Fruit fly (Drosophila melanogaster) whole organism, embryonic: Measurements from ENCODE around the gene dnc.

Source experiments
- Ada2b ChIP-seq: fragments of 200-800 bp; sonication (Bioruptor generic); IDR thresholded peaks from 2 replicates; pipeline ENCODE4 v1.3.6; 2022; ENCODE audit warnings: missing biosample characterization, missing genetic modification characterization
- CG10654 ChIP-seq: fragments of 200-800 bp; sonication (Bioruptor generic); optimal IDR thresholded peaks from 2 replicates; lab custom pipeline; 2016; ENCODE audit warnings: missing biosample characterization, missing genetic modification characterization
- CG11504 ChIP-seq: fragments of 200-800 bp; sonication (Bioruptor generic); optimal IDR thresholded peaks from 3 replicates; lab custom pipeline; 2019; ENCODE audit warnings: missing biosample characterization, mild to moderate bottlenecking, missing genetic modification characterization, moderate library complexity
- CG11695 ChIP-seq: fragments of 200-800 bp; sonication (Bioruptor generic); IDR thresholded peaks from 3 replicates; pipeline ENCODE4 v1.3.6; 2022; ENCODE audit warnings: missing biosample characterization, missing genetic modification characterization
- CG13424 ChIP-seq: fragments of 200-800 bp; sonication (Bioruptor generic); optimal IDR thresholded peaks from 2 replicates; lab custom pipeline; 2019; ENCODE audit warnings: missing biosample characterization, mild to moderate bottlenecking, missing genetic modification characterization, moderate library complexity
- CG14014 ChIP-seq: fragments of 200-800 bp; sonication (Bioruptor generic); IDR thresholded peaks from 2 replicates; pipeline ENCODE4 v1.3.6; 2022; ENCODE audit warnings: missing biosample characterization, missing genetic modification characterization
- CG17361 ChIP-seq: fragments of 200-800 bp; sonication (Bioruptor generic); IDR thresholded peaks from 3 replicates; pipeline ENCODE4 v1.3.6; 2022; ENCODE audit warnings: missing biosample characterization, missing genetic modification characterization
- CG17385 ChIP-seq: fragments of 200-800 bp; sonication (Bioruptor generic); optimal IDR thresholded peaks from 3 replicates; lab custom pipeline; 2018; ENCODE audit warnings: missing biosample characterization, mild to moderate bottlenecking, missing genetic modification characterization
- CG17829 ChIP-seq: fragments of 200-800 bp; optimal IDR thresholded peaks from 2 replicates; lab custom pipeline; 2019; ENCODE audit warnings: missing biosample characterization, mild to moderate bottlenecking, missing genetic modification characterization, moderate library complexity
- CG2199 ChIP-seq: fragments of 200-800 bp; sonication (Bioruptor generic); IDR thresholded peaks from 3 replicates; pipeline ENCODE4 v1.3.6; 2022; ENCODE audit warnings: missing biosample characterization, missing genetic modification characterization
- CG3065 ChIP-seq: fragments of 200-800 bp; sonication (Bioruptor generic); optimal IDR thresholded peaks from 2 replicates; lab custom pipeline; 2016; ENCODE audit warnings: missing biosample characterization, missing genetic modification characterization
- CG31224 ChIP-seq: fragments of 200-800 bp; sonication (Bioruptor generic); IDR thresholded peaks from 2 replicates; pipeline ENCODE4 v1.3.6; 2022; ENCODE audit warnings: missing biosample characterization, missing genetic modification characterization
- CG31365 ChIP-seq: fragments of 200-800 bp; sonication (Bioruptor generic); optimal IDR thresholded peaks from 2 replicates; lab custom pipeline; 2018; ENCODE audit warnings: missing biosample characterization, mild to moderate bottlenecking, missing genetic modification characterization
- CG34422 ChIP-seq: fragments of 200-800 bp; sonication (Bioruptor generic); IDR thresholded peaks from 3 replicates; pipeline ENCODE4 v1.3.6; 2022; ENCODE audit warnings: missing biosample characterization, missing genetic modification characterization
- CG6689 ChIP-seq: fragments of 200-800 bp; sonication (Bioruptor generic); IDR thresholded peaks from 2 replicates; pipeline ENCODE4 v1.3.6; 2022; ENCODE audit warnings: missing biosample characterization, missing genetic modification characterization
- CG8388 ChIP-seq: fragments of 200-800 bp; sonication (Bioruptor generic); optimal IDR thresholded peaks from 2 replicates; lab custom pipeline; 2019; ENCODE audit warnings: missing biosample characterization, mild to moderate bottlenecking, missing genetic modification characterization, moderate library complexity
- CG9817 ChIP-seq: fragments of 200-800 bp; sonication (Bioruptor generic); optimal IDR thresholded peaks from 2 replicates; lab custom pipeline; 2018; ENCODE audit warnings: missing biosample characterization, mild to moderate bottlenecking, missing genetic modification characterization, moderate library complexity
- D19A ChIP-seq: fragments of 200-800 bp; optimal IDR thresholded peaks from 3 replicates; lab custom pipeline; 2019; ENCODE audit warnings: missing biosample characterization, mild to moderate bottlenecking, missing genetic modification characterization, moderate library complexity
- Dll ChIP-seq: fragments of 200-800 bp; sonication (Bioruptor generic); IDR thresholded peaks from 4 replicates; pipeline ENCODE4 v1.3.6; 2022; ENCODE audit warnings: missing biosample characterization, missing genetic modification characterization; ENCODE audit not compliant: partially characterized antibody
- Dref ChIP-seq: fragments of 200-800 bp; sonication (Bioruptor generic); IDR thresholded peaks from 2 replicates; pipeline ENCODE4 v1.3.6; 2022; ENCODE audit warnings: missing biosample characterization, missing genetic modification characterization
- Fer1 ChIP-seq: fragments of 200-800 bp; sonication (Bioruptor generic); optimal IDR thresholded peaks from 2 replicates; lab custom pipeline; 2017; ENCODE audit warnings: missing biosample characterization, mild to moderate bottlenecking, missing genetic modification characterization
- HHEX ChIP-seq: fragments of 200-800 bp; sonication (Bioruptor generic); optimal IDR thresholded peaks from 3 replicates; lab custom pipeline; 2017; ENCODE audit warnings: missing biosample characterization, mild to moderate bottlenecking, missing genetic modification characterization, missing genetic modification reagents
- HLH54F ChIP-seq: fragments of 200-800 bp; sonication (Bioruptor generic); optimal IDR thresholded peaks from 3 replicates; lab custom pipeline; 2016; ENCODE audit warnings: missing biosample characterization, missing genetic modification characterization
- Hr39 ChIP-seq: fragments of >200 bp; optimal IDR thresholded peaks from 2 replicates; lab custom pipeline; 2017
- MBD-R2 ChIP-seq: fragments of 200-800 bp; sonication (Bioruptor generic); IDR thresholded peaks from 2 replicates; pipeline ENCODE4 v1.3.6; 2022; ENCODE audit warnings: missing biosample characterization, missing genetic modification characterization
- NfI ChIP-seq: fragments of 200-800 bp; sonication (Bioruptor generic); optimal IDR thresholded peaks from 3 replicates; lab custom pipeline; 2018; ENCODE audit warnings: missing biosample characterization, mild to moderate bottlenecking, missing genetic modification characterization, moderate library complexity
- Ravus ChIP-seq: fragments of 200-800 bp; sonication (Bioruptor generic); IDR thresholded peaks from 2 replicates; pipeline ENCODE4 v1.3.6; 2022; ENCODE audit warnings: missing biosample characterization, missing genetic modification characterization
- Tbp ChIP-seq: fragments of >200 bp; optimal IDR thresholded peaks from 2 replicates; lab custom pipeline; 2018; ENCODE audit warnings: missing biosample characterization, missing genetic modification characterization
- Xrp1 ChIP-seq: fragments of 200-800 bp; sonication (Bioruptor generic); IDR thresholded peaks from 2 replicates; pipeline ENCODE4 v1.3.6; 2022; ENCODE audit warnings: missing biosample characterization, missing genetic modification characterization
- corto ChIP-seq: fragments of 200-800 bp; sonication (Bioruptor generic); optimal IDR thresholded peaks from 2 replicates; lab custom pipeline; 2016; ENCODE audit warnings: missing biosample characterization, mild to moderate bottlenecking, missing genetic modification characterization, moderate library complexity
- croc ChIP-seq: fragments of 200-800 bp; sonication (Bioruptor generic); conservative IDR thresholded peaks from 3 replicates; pipeline ENCODE4 v1.3.6; 2022; ENCODE audit warnings: missing biosample characterization, missing genetic modification characterization
- exex ChIP-seq: fragments of 200-800 bp; sonication (Bioruptor generic); optimal IDR thresholded peaks from 4 replicates; lab custom pipeline; 2018; ENCODE audit warnings: missing biosample characterization, mild to moderate bottlenecking, missing genetic modification characterization, moderate library complexity
- fd96Cb ChIP-seq: fragments of 200-800 bp; sonication (Bioruptor generic); optimal IDR thresholded peaks from 2 replicates; lab custom pipeline; 2018; ENCODE audit warnings: missing biosample characterization, mild to moderate bottlenecking, missing genetic modification characterization, moderate library complexity
- gem ChIP-seq: fragments of 200-800 bp; sonication (Bioruptor generic); optimal IDR thresholded peaks from 2 replicates; lab custom pipeline; 2019; ENCODE audit warnings: missing biosample characterization, mild to moderate bottlenecking, missing genetic modification characterization, moderate library complexity
- gsb-n ChIP-seq: fragments of 200-800 bp; sonication (Bioruptor generic); optimal IDR thresholded peaks from 3 replicates; lab custom pipeline; 2018; ENCODE audit warnings: missing biosample characterization, mild to moderate bottlenecking, missing genetic modification characterization
- h ChIP-seq: fragments of >200 bp; optimal IDR thresholded peaks from 2 replicates; lab custom pipeline; 2017
- jing ChIP-seq: fragments of 200-800 bp; sonication (Bioruptor generic); optimal IDR thresholded peaks from 2 replicates; lab custom pipeline; 2018; ENCODE audit warnings: missing biosample characterization, mild to moderate bottlenecking, missing genetic modification characterization
- lov ChIP-seq, 2 experiments: fragments of 200-800 bp in 1 of 2; fragments of >200 bp in 1 of 2; sonication (Bioruptor generic) in 1 of 2; IDR thresholded peaks in 1 of 2; optimal IDR thresholded peaks in 1 of 2; 2 replicates in 1 of 2; 3 replicates in 1 of 2; pipeline versions ENCODE4 v1.3.6 to Lab custom; 2017 to 2022; ENCODE audit warnings: missing biosample characterization in 1 of 2, missing genetic modification characterization in 1 of 2
- pb ChIP-seq: fragments of 200-800 bp; sonication (Bioruptor generic); optimal IDR thresholded peaks from 3 replicates; lab custom pipeline; 2016; ENCODE audit warnings: missing biosample characterization, missing genetic modification characterization
- pho ChIP-seq: fragments of 200-800 bp; sonication (Bioruptor generic); optimal IDR thresholded peaks from 2 replicates; lab custom pipeline; 2016; ENCODE audit warnings: missing biosample characterization, missing genetic modification characterization
- prd ChIP-seq, 3 experiments: fragments of >200 bp in 2 of 3; fragments of 200-800 bp in 1 of 3; sonication (Bioruptor generic) in 1 of 3; optimal IDR thresholded peaks in 2 of 3; IDR thresholded peaks in 1 of 3; 2 replicates in 2 of 3; 3 replicates in 1 of 3; pipeline versions ENCODE4 v1.3.6 to Lab custom; 2017 to 2022; ENCODE audit warnings: missing biosample characterization in 1 of 3, missing genetic modification characterization in 1 of 3
- psq ChIP-seq: fragments of 200-800 bp; sonication (Bioruptor generic); optimal IDR thresholded peaks from 2 replicates; lab custom pipeline; 2017; ENCODE audit warnings: missing biosample characterization, missing genetic modification characterization
- pum ChIP-seq: fragments of 200-800 bp; sonication (Bioruptor generic); optimal IDR thresholded peaks from 2 replicates; lab custom pipeline; 2016; ENCODE audit warnings: missing biosample characterization, missing genetic modification characterization
- rib ChIP-seq: fragments of 200-800 bp; sonication (Bioruptor generic); IDR thresholded peaks from 2 replicates; pipeline ENCODE4 v1.3.6; 2022; ENCODE audit warnings: missing biosample characterization, missing genetic modification characterization
- schlank ChIP-seq: fragments of 200-800 bp; sonication (Bioruptor generic); optimal IDR thresholded peaks from 2 replicates; lab custom pipeline; 2018; ENCODE audit warnings: missing biosample characterization, mild to moderate bottlenecking, missing genetic modification characterization
- toy ChIP-seq: fragments of 200-800 bp; sonication (Bioruptor generic); IDR thresholded peaks from 2 replicates; pipeline ENCODE4 v1.3.6; 2022; ENCODE audit warnings: missing biosample characterization, missing genetic modification characterization
- unc-4 ChIP-seq: fragments of 200-800 bp; sonication (Bioruptor generic); IDR thresholded peaks from 2 replicates; pipeline ENCODE4 v1.3.6; 2022; ENCODE audit warnings: missing biosample characterization, missing genetic modification characterization; ENCODE audit not compliant: partially characterized antibody
- z ChIP-seq: fragments of 200-800 bp; sonication (Bioruptor generic); IDR thresholded peaks from 3 replicates; pipeline ENCODE4 v1.3.6; 2022; ENCODE audit warnings: missing biosample characterization, missing genetic modification characterization
- zf30C ChIP-seq: fragments of 200-800 bp; sonication (Bioruptor generic); optimal IDR thresholded peaks from 3 replicates; lab custom pipeline; 2018; ENCODE audit warnings: missing biosample characterization, mild to moderate bottlenecking, missing genetic modification characterization

The dnc gene

dm6 chrX:3193774-3194173, 17.5 kb downstream of the dnc start (continued):
- TF ChIP-seq CG31224 (GFP tag; lab: Robert Waterston, UW) (no peak), Dref (GFP tag; lab: Robert Waterston, UW) (no peak), fd96Cb (peak; percentile 28), CG17385 (GFP tag; lab: Kevin White, UChicago) (peak; percentile 31), pho (GFP tag; lab: Kevin White, UChicago) (no peak), Tbp (GFP tag; lab: Kevin White, UChicago) (no peak), zf30C (GFP tag; lab: Kevin White, UChicago) (peak; percentile 8), CG14014 (GFP tag; lab: Robert Waterston, UW) (peak; percentile 42), unc-4 (GFP tag; lab: Robert Waterston, UW) (no peak), schlank (tag; lab: Kevin White, UChicago) (no peak), toy (no peak), rib (GFP tag; lab: Robert Waterston, UW) (no peak), CG34422 (GFP tag; lab: Robert Waterston, UW) (no peak), Xrp1 (peak; percentile 38; the same call in 1 of the 2 replicates), pum (GFP tag; lab: Kevin White, UChicago) (peak; percentile 5), gsb-n (tag; lab: Kevin White, UChicago) (no peak), NfI (GFP tag; lab: Kevin White, UChicago) (peak; percentile 17), CG10654 (GFP tag; lab: Kevin White, UChicago) (no peak), HLH54F (GFP tag; lab: Kevin White, UChicago) (no peak), CG3065 (GFP tag; lab: Kevin White, UChicago) (no peak), lov (optimal IDR thresholded peaks at IDR 0.05; lab: Kevin White, UChicago) (no peak), lov (GFP tag; IDR thresholded peaks at IDR 0.05; lab: Robert Waterston, UW) (no peak), exex (tag; lab: Kevin White, UChicago) (no peak), CG8388 (no peak), HHEX (peak; percentile 4), pb (no peak), CG11504 (tag; lab: Kevin White, UChicago) (peak; percentile 56), gem (tag; lab: Kevin White, UChicago) (peak; percentile 48)

DNA sequence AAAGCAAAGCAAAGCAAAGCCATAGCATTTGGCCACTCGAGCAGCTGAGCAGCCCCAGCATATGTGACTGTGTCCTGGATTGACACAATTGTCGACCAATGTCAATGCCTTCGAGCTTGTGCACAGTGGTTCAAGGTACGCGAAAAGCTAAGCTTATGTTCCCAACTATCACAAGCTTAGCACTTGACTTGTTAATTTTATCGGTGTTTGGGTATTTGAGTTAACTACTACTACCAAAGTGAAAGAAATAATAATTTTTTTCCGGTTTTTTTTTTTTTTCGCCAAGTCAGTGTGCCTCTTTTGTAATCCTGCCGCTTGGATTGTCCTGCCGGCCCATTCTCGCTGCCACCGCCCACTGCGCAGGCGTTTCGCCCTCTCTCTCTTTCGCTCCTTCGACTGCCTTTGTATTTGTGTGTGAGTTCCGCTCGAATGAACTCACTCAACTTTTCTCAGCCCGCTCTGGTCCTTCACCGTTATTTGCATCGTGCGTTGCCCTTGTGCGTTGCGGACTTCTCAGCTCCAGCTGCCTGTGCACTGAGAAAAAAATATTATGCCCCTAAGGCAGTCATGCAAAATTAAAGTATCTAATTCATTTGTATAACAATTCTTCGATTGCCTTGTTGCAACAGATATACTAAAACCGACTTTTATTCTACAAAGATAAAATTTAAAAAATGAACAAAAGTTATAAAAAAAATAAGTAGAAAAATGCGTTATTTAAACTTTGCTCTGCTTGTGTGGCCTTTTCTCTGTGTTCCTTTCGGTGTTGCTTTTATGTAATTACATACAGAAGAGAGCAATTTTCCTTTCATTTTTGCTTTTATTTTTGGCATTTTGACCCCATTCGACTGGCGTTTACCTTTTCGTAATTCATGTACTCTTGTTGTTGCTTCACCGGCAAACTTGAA, 29.9 kb downstream of the dnc start:
- peak; percentile 11 for TF ChIP-seq zf30C (GFP tag; lab: Kevin White, UChicago)
- TF ChIP-seq Fer1 (GFP tag; lab: Kevin White, UChicago): peak; percentile 90
- peak; percentile 14; the same call in 1 of the 3 replicates for TF ChIP-seq croc (GFP tag; lab: Robert Waterston, UW)
- TF ChIP-seq CG6689 (GFP tag; lab: Robert Waterston, UW): peak; percentile 78
- no peak for TF ChIP-seq psq (GFP tag; lab: Kevin White, UChicago)
- TF ChIP-seq Ravus: peak; percentile 16
- peak; percentile 24 for TF ChIP-seq jing (GFP tag; lab: Kevin White, UChicago)
- no peak for TF ChIP-seq Hr39 (lab: Kevin White, UChicago)
- TF ChIP-seq Ada2b (GFP tag; lab: Robert Waterston, UW): peak; percentile 85
- peak; percentile 48 for TF ChIP-seq CG9817 (tag; lab: Kevin White, UChicago)
- TF ChIP-seq CG2199: no peak
- TF ChIP-seq h (lab: Kevin White, UChicago): no peak
- peak; percentile 37; the same call in 1 of the 2 replicates for TF ChIP-seq MBD-R2 (GFP tag; lab: Robert Waterston, UW)
- TF ChIP-seq CG11695 (GFP tag; lab: Robert Waterston, UW): peak; percentile 78
- 0 out of 3 replicates have a peak, but pooled peaks have one; percentile 26 for TF ChIP-seq CG17361 (GFP tag; lab: Robert Waterston, UW)
- no peak for TF ChIP-seq Dll (GFP tag; lab: Robert Waterston, UW)
- no peak for TF ChIP-seq CG17829 (tag; lab: Kevin White, UChicago)
- TF ChIP-seq prd (optimal IDR thresholded peaks at IDR 0.05; lab: Kevin White, UChicago): no peak
- TF ChIP-seq prd (GFP tag; IDR thresholded peaks at IDR 0.05; lab: Robert Waterston, UW): peak; percentile 68
- no peak for TF ChIP-seq corto (GFP tag; lab: Kevin White, UChicago)
- peak; percentile 11 for TF ChIP-seq D19A (tag; lab: Kevin White, UChicago)
- TF ChIP-seq z (GFP tag; lab: Robert Waterston, UW): peak; percentile 87
- peak; percentile 8 for TF ChIP-seq CG31365 (tag; lab: Kevin White, UChicago)
- peak; percentile 52 for TF ChIP-seq HHEX
- TF ChIP-seq CG13424 (tag; lab: Kevin White, UChicago): peak; percentile 64
